Worm (Caenorhabditis elegans) whole organism, midembryonic: ENCODE data around the gene pkc-3.

ENCODE experiments used
- T22C8.4 ChIP-seq: fragments of 200-800 bp; sonication (Bioruptor generic); IDR thresholded peaks from 2 replicates; pipeline ENCODE4 v1.3.6; 2022; ENCODE audit warnings: missing genetic modification characterization, missing compliant biosample characterization
- cog-1 ChIP-seq: sonication (generic microtip); optimal IDR thresholded peaks from 2 replicates; lab custom pipeline; 2016; ENCODE audit warnings: missing genetic modification characterization, missing compliant biosample characterization
- flt-1 ChIP-seq: fragments of 200-800 bp; sonication (Bioruptor generic); IDR thresholded peaks from 2 replicates; pipeline ENCODE4 v1.3.6; 2022; ENCODE audit warnings: missing genetic modification characterization, missing compliant biosample characterization
- klf-2 ChIP-seq: fragments of 200-800 bp; sonication (Bioruptor generic); conservative IDR thresholded peaks from 2 replicates; pipeline ENCODE4 v1.3.6; 2022; ENCODE audit warnings: missing genetic modification reagents, missing genetic modification characterization, missing compliant biosample characterization
- med-1 ChIP-seq: sonication (generic microtip); optimal IDR thresholded peaks from 2 replicates; lab custom pipeline; 2017; ENCODE audit warnings: missing genetic modification characterization, mild to moderate bottlenecking, missing compliant biosample characterization, antibody characterized with exemption, missing genetic modification reagents; ENCODE audit not compliant: insufficient read depth
- ref-1 ChIP-seq: fragments of 200-800 bp; sonication (Bioruptor generic); conservative IDR thresholded peaks from 2 replicates; pipeline ENCODE4 v1.3.6; 2022; ENCODE audit warnings: missing genetic modification reagents, missing genetic modification characterization, missing compliant biosample characterization
- tab-1 ChIP-seq: fragments of 200-800 bp; sonication (Bioruptor generic); IDR thresholded peaks from 2 replicates; pipeline ENCODE4 v1.3.6; 2022; ENCODE audit warnings: missing genetic modification characterization, missing compliant biosample characterization
- ztf-23 ChIP-seq: fragments of 200-800 bp; sonication (Bioruptor generic); IDR thresholded peaks from 2 replicates; pipeline ENCODE4 v1.3.6; 2022; ENCODE audit warnings: missing genetic modification reagents, missing genetic modification characterization, missing compliant biosample characterization
- ztf-29 ChIP-seq: fragments of 200-800 bp; sonication (Bioruptor generic); IDR thresholded peaks from 2 replicates; pipeline ENCODE4 v1.3.6; 2022; ENCODE audit warnings: missing genetic modification reagents, missing genetic modification characterization, missing compliant biosample characterization

Gene pkc-3

ce11 chrII:5338301-5338700, 41.5 kb upstream of the pkc-3 start:
- TF ChIP-seq ztf-23 (GFP tag; lab: Robert Waterston, UW) (no peak), tab-1 (GFP tag; lab: Robert Waterston, UW) (no peak), med-1 (GFP tag; lab: Kevin White, UChicago) (no peak), flt-1 (GFP tag; lab: Robert Waterston, UW) (no peak), ref-1 (GFP tag; lab: Robert Waterston, UW) (no peak), klf-2 (GFP tag; lab: Robert Waterston, UW) (no peak), ztf-29 (GFP tag; lab: Robert Waterston, UW) (no peak), T22C8.4 (GFP tag; lab: Robert Waterston, UW) (no peak), cog-1 (tag; lab: Kevin White, UChicago) (no peak)

- no peak for TF ChIP-seq cog-1 (tag; lab: Kevin White, UChicago)
- TF ChIP-seq tab-1 (GFP tag; lab: Robert Waterston, UW): no peak
- TF ChIP-seq ztf-29 (GFP tag; lab: Robert Waterston, UW): no peak
- no peak for TF ChIP-seq T22C8.4 (GFP tag; lab: Robert Waterston, UW)
- TF ChIP-seq klf-2 (GFP tag; lab: Robert Waterston, UW): no peak
- TF ChIP-seq ref-1 (GFP tag; lab: Robert Waterston, UW): no peak
- TF ChIP-seq flt-1 (GFP tag; lab: Robert Waterston, UW): no peak
Measured at ce11 chrII:5339547-5339946, 40.3 kb upstream of the pkc-3 start.

ce11 chrII:5340672-5341568, 38.9 kb upstream of the pkc-3 start:
- no peak for TF ChIP-seq flt-1 (GFP tag; lab: Robert Waterston, UW)
- no peak for TF ChIP-seq tab-1 (GFP tag; lab: Robert Waterston, UW)
- no peak for TF ChIP-seq T22C8.4 (GFP tag; lab: Robert Waterston, UW)
- TF ChIP-seq ztf-29 (GFP tag; lab: Robert Waterston, UW): no peak

ce11 chrII:5341573-5341972, 38.3 kb upstream of the pkc-3 start:
- TF ChIP-seq klf-2 (GFP tag; lab: Robert Waterston, UW) (no peak), ztf-29 (GFP tag; lab: Robert Waterston, UW) (no peak), flt-1 (GFP tag; lab: Robert Waterston, UW) (no peak), ztf-23 (GFP tag; lab: Robert Waterston, UW) (no peak), tab-1 (GFP tag; lab: Robert Waterston, UW) (no peak), T22C8.4 (GFP tag; lab: Robert Waterston, UW) (no peak), med-1 (GFP tag; lab: Kevin White, UChicago) (no peak), ref-1 (GFP tag; lab: Robert Waterston, UW) (no peak), cog-1 (tag; lab: Kevin White, UChicago) (no peak)

ce11 chrII:5342412-5342811, 37.4 kb upstream of the pkc-3 start:
- TF ChIP-seq ztf-23 (GFP tag; lab: Robert Waterston, UW): no peak
- no peak for TF ChIP-seq med-1 (GFP tag; lab: Kevin White, UChicago)
- TF ChIP-seq ref-1 (GFP tag; lab: Robert Waterston, UW): no peak
- TF ChIP-seq flt-1 (GFP tag; lab: Robert Waterston, UW): no peak
- no peak for TF ChIP-seq T22C8.4 (GFP tag; lab: Robert Waterston, UW)
- TF ChIP-seq klf-2 (GFP tag; lab: Robert Waterston, UW): no peak
- TF ChIP-seq tab-1 (GFP tag; lab: Robert Waterston, UW): no peak
- TF ChIP-seq cog-1 (tag; lab: Kevin White, UChicago): no peak

- TF ChIP-seq tab-1 (GFP tag; lab: Robert Waterston, UW) (no peak), cog-1 (tag; lab: Kevin White, UChicago) (no peak), med-1 (GFP tag; lab: Kevin White, UChicago) (no peak), ztf-29 (GFP tag; lab: Robert Waterston, UW) (no peak), ztf-23 (GFP tag; lab: Robert Waterston, UW) (no peak), klf-2 (GFP tag; lab: Robert Waterston, UW) (no peak), T22C8.4 (GFP tag; lab: Robert Waterston, UW) (no peak), flt-1 (GFP tag; lab: Robert Waterston, UW) (no peak), ref-1 (GFP tag; lab: Robert Waterston, UW) (no peak)
Measured at ce11 chrII:5344775-5345174, 35.1 kb upstream of the pkc-3 start, which contains the start of gene F09E5.14. Gene F09E5.14, minus strand, starts transcription at chrII:5344875.

- peak; percentile 87 for TF ChIP-seq flt-1 (GFP tag; lab: Robert Waterston, UW)
- peak; percentile 81 for TF ChIP-seq tab-1 (GFP tag; lab: Robert Waterston, UW)
- TF ChIP-seq klf-2 (GFP tag; lab: Robert Waterston, UW): peak; percentile 81
- peak; percentile 92 for TF ChIP-seq ztf-23 (GFP tag; lab: Robert Waterston, UW)
- TF ChIP-seq ztf-29 (GFP tag; lab: Robert Waterston, UW): peak; percentile 75
Measured at ce11 chrII:5346350-5346749, 33.5 kb upstream of the pkc-3 start.

- TF ChIP-seq klf-2 (GFP tag; lab: Robert Waterston, UW) (0 out of 2 replicates have a peak, but pooled peaks have one; percentile 55), tab-1 (GFP tag; lab: Robert Waterston, UW) (0 out of 2 replicates have a peak, but pooled peaks have one; percentile 45), flt-1 (GFP tag; lab: Robert Waterston, UW) (peak; percentile 81; the same call in 1 of the 2 replicates), ztf-23 (GFP tag; lab: Robert Waterston, UW) (peak; percentile 84)
Measured at ce11 chrII:5350357-5350756, 29.5 kb upstream of the pkc-3 start, which contains the start of gene F09E5.8. Gene F09E5.8, plus strand, starts transcription at chrII:5350669.

ce11 chrII:5351799-5352198, 28.0 kb upstream of the pkc-3 start, which contains the start of gene F09E5.7:
Gene F09E5.7, plus strand, starts transcription at chrII:5352099.
- no peak for TF ChIP-seq klf-2 (GFP tag; lab: Robert Waterston, UW)
- no peak for TF ChIP-seq ref-1 (GFP tag; lab: Robert Waterston, UW)
- TF ChIP-seq med-1 (GFP tag; lab: Kevin White, UChicago): no peak
- TF ChIP-seq flt-1 (GFP tag; lab: Robert Waterston, UW): no peak
- TF ChIP-seq ztf-29 (GFP tag; lab: Robert Waterston, UW): no peak
- no peak for TF ChIP-seq ztf-23 (GFP tag; lab: Robert Waterston, UW)
